Fruit fly (Drosophila melanogaster) whole organism, wandering third instar larva: ENCODE measurements around the gene CG45492.
"Not testable (repeated sequence)": the region's sequence is repeated elsewhere in the genome, so short reads cannot be mapped to it uniquely, and the experiment has no call there.

Experiments used
- Abd-B ChIP-seq: fragments of >200 bp; optimal IDR thresholded peaks from 2 replicates; lab custom pipeline; 2017; ENCODE audit warnings: missing biosample characterization, missing genetic modification characterization
- CG32264 ChIP-seq: fragments of 200-800 bp; sonication (Bioruptor generic); optimal IDR thresholded peaks from 2 replicates; lab custom pipeline; 2016; ENCODE audit warnings: missing biosample characterization, missing genetic modification characterization
- GATAd ChIP-seq: sonication (Bioruptor generic); optimal IDR thresholded peaks from 2 replicates; lab custom pipeline; 2016; ENCODE audit warnings: missing biosample characterization, missing genetic modification characterization
- Hnf4 ChIP-seq: fragments of 200-800 bp; sonication (Bioruptor generic); optimal IDR thresholded peaks from 2 replicates; lab custom pipeline; 2016; ENCODE audit warnings: missing biosample characterization, mild to moderate bottlenecking, missing genetic modification characterization
- Jra ChIP-seq: sonication (Bioruptor generic); optimal IDR thresholded peaks from 2 replicates; lab custom pipeline; 2016; ENCODE audit warnings: missing biosample characterization, missing genetic modification characterization
- Mio ChIP-seq: sonication (Bioruptor generic); optimal IDR thresholded peaks from 2 replicates; lab custom pipeline; 2016; ENCODE audit warnings: missing biosample characterization, missing genetic modification characterization
- Myc ChIP-seq: fragments of >200 bp; optimal IDR thresholded peaks from 2 replicates; lab custom pipeline; 2017
- N ChIP-seq: fragments of >200 bp; optimal IDR thresholded peaks from 2 replicates; lab custom pipeline; 2018; ENCODE audit warnings: missing biosample characterization, missing external identifiers, missing genetic modification characterization
- OdsH ChIP-seq: fragments of 200-800 bp; sonication (Bioruptor generic); optimal IDR thresholded peaks from 2 replicates; lab custom pipeline; 2016; ENCODE audit warnings: missing biosample characterization, mild to moderate bottlenecking, missing genetic modification characterization
- Vsx2 ChIP-seq: fragments of 200-300, 225-300 bp; sonication (Bioruptor generic); optimal IDR thresholded peaks from 2 replicates; lab custom pipeline; 2018; ENCODE audit warnings: missing biosample characterization, missing genetic modification characterization; ENCODE audit not compliant: partially characterized antibody
- br ChIP-seq: fragments of 200-800 bp; sonication (Bioruptor generic); optimal IDR thresholded peaks from 2 replicates; lab custom pipeline; 2016; ENCODE audit warnings: missing biosample characterization, missing genetic modification characterization
- dmrt93B ChIP-seq: fragments of 200-800 bp; sonication (Bioruptor generic); optimal IDR thresholded peaks from 2 replicates; lab custom pipeline; 2018; ENCODE audit warnings: missing biosample characterization, mild to moderate bottlenecking, missing genetic modification characterization
- foxo ChIP-seq, 2 experiments: fragments of 200-800 bp; sonication (Bioruptor generic); optimal IDR thresholded peaks; 2 replicates in 1 of 2; 3 replicates in 1 of 2; lab custom pipeline; 2016 to 2017; ENCODE audit warnings: missing biosample characterization in 2 of 2, missing genetic modification characterization in 2 of 2
- fru ChIP-seq: fragments of 200-800 bp; sonication (Bioruptor generic); optimal IDR thresholded peaks from 3 replicates; lab custom pipeline; 2016; ENCODE audit warnings: missing biosample characterization, mild to moderate bottlenecking, missing genetic modification characterization
- h ChIP-seq: fragments of 200-800 bp; sonication (Bioruptor generic); optimal IDR thresholded peaks from 3 replicates; lab custom pipeline; 2016; ENCODE audit warnings: missing biosample characterization, mild to moderate bottlenecking, missing genetic modification characterization
- jim ChIP-seq: fragments of 175-275, 200-325 bp; sonication (Bioruptor generic); optimal IDR thresholded peaks from 2 replicates; lab custom pipeline; 2016; ENCODE audit warnings: missing biosample characterization, mild to moderate bottlenecking, missing genetic modification characterization
- pan ChIP-seq: fragments of >200 bp; optimal IDR thresholded peaks from 2 replicates; lab custom pipeline; 2017
- rgr ChIP-seq: fragments of 200-800 bp; sonication (Bioruptor generic); optimal IDR thresholded peaks from 3 replicates; lab custom pipeline; 2016; ENCODE audit warnings: missing biosample characterization, mild to moderate bottlenecking, missing genetic modification characterization
- sv ChIP-seq: fragments of 200-800 bp; sonication (Bioruptor generic); optimal IDR thresholded peaks from 3 replicates; lab custom pipeline; 2016; ENCODE audit warnings: missing biosample characterization, missing genetic modification characterization
- tai ChIP-seq: sonication (Bioruptor generic); optimal IDR thresholded peaks from 2 replicates; lab custom pipeline; 2016; ENCODE audit warnings: missing biosample characterization, missing genetic modification characterization
- usp ChIP-seq: fragments of >200 bp; optimal IDR thresholded peaks from 2 replicates; lab custom pipeline; 2017; ENCODE audit warnings: missing biosample characterization, missing genetic modification characterization
- woc ChIP-seq: sonication (Bioruptor generic); optimal IDR thresholded peaks from 2 replicates; lab custom pipeline; 2016; ENCODE audit warnings: missing biosample characterization, mild to moderate bottlenecking, missing genetic modification characterization

Gene CG45492

dm6 chrX:19953508-19953907 is 9.6 kb upstream of the CG45492 start, which contains the start of gene CG45494:
TSS of gene CG45494 (minus strand) at chrX:19953608.
- not testable (repeated sequence) for TF ChIP-seq pan (lab: Kevin White, UChicago); foxo (GFP tag; optimal IDR thresholded peaks at IDR 0.05; lab: Kevin White, UChicago); OdsH (GFP tag; lab: Kevin White, UChicago)

DNA sequence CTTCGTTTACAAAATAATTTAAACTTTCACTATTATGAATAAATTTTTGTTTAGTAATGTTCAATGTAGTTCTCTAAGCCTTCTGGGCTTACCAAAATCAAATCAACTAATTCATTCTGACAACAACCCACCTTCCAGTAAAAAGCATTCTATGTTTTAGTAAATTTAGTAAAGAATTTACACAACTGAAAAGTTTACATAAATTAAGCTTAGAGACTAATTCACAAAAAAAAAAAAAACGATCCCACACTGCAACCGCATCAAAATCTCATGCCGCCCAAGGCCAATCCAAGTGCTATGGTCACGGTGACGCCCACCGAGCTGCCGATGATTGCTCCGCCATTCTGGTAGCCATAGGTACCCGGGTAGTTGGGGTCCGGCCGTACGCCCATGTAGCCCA is 4.8 kb upstream of the CG45492 start, which contains the start of gene CG45493:
Gene CG45493 (minus strand): TSS at position 101 of the 400 bp plus-strand sequence.
- TF ChIP-seq fru (GFP tag; lab: Kevin White, UChicago); dmrt93B (GFP tag; lab: Kevin White, UChicago); h: not testable (repeated sequence)

DNA sequence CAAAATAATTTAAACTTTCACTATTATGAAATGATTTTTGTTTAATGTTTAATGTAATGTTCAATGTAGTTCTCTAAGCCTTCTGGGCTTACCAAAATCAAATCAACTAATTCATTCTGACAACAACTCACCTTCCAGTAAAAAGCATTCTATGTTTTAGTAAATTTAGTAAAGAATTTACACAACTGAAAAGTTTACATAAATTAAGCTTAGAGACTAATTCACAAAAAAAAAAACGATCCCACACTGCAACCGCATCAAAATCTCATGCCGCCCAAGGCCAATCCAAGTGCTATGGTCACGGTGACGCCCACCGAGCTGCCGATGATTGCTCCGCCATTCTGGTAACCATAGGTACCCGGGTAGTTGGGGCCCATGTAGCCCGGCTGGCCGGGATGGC is 5.1 kb downstream of the CG45492 start, which contains the start of gene CG45491:
Gene CG45491 (minus strand): TSS at position 101 of the 400 bp plus-strand sequence.
- not testable (repeated sequence) for TF ChIP-seq br (GFP tag; lab: Kevin White, UChicago); sv; Vsx2 (GFP tag; lab: Kevin White, UChicago)

- TF ChIP-seq woc; h; Myc (lab: Kevin White, UChicago): not testable (repeated sequence)
Measured at dm6 chrX:19934194-19934593, 9.8 kb downstream of the CG45492 start, which contains the start of gene CG45490. TSS of gene CG45490 (minus strand) at chrX:19934294.

DNA sequence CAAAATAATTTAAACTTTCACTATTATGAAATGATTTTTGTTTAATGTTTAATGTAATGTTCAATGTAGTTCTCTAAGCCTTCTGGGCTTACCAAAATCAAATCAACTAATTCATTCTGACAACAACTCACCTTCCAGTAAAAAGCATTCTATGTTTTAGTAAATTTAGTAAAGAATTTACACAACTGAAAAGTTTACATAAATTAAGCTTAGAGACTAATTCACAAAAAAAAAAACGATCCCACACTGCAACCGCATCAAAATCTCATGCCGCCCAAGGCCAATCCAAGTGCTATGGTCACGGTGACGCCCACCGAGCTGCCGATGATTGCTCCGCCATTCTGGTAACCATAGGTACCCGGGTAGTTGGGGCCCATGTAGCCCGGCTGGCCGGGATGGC is 14.9 kb downstream of the CG45492 start, which contains the start of gene CG45489:
Gene CG45489 (minus strand): TSS at position 101 of the 400 bp plus-strand sequence.
- not testable (repeated sequence) for TF ChIP-seq jim, rgr, Mio (GFP tag; lab: Kevin White, UChicago)

- not testable (repeated sequence) for TF ChIP-seq Vsx2, usp, rgr (GFP tag; lab: Kevin White, UChicago)
- TF ChIP-seq, all 38 proteins: peak for 0; not testable (repeated sequence) for 38
Measured at dm6 chrX:19920335-19920734, 23.6 kb downstream of the CG45492 start, which contains the start of gene CG45488. TSS of gene CG45488 (minus strand) at chrX:19920435.

dm6 chrX:19915181-19915580 is 28.8 kb downstream of the CG45492 start, which contains the start of gene CG45487:
TSS of gene CG45487 (minus strand) at chrX:19915281.
- TF ChIP-seq jim (GFP tag; lab: Kevin White, UChicago); tai; sv: not testable (repeated sequence)

dm6 chrX:19910017-19910416 is 33.9 kb downstream of the CG45492 start, which contains the start of gene CG45486:
TSS of gene CG45486 (minus strand) at chrX:19910117.
- not testable (repeated sequence) for TF ChIP-seq Mio, OdsH, dmrt93B (GFP tag; lab: Kevin White, UChicago)

- TF ChIP-seq usp (GFP tag; lab: Kevin White, UChicago) (no peak), jim (GFP tag; lab: Kevin White, UChicago) (no peak), Abd-B (GFP tag; lab: Kevin White, UChicago) (no peak), N (GFP tag; lab: Kevin White, UChicago) (no peak), Jra (GFP tag; lab: Kevin White, UChicago) (no peak), OdsH (GFP tag; lab: Kevin White, UChicago) (no peak), CG32264 (no peak), Hnf4 (GFP tag; lab: Kevin White, UChicago) (no peak), GATAd (GFP tag; lab: Kevin White, UChicago) (no peak)
Measured at dm6 chrX:19899978-19900377, 44.0 kb downstream of the CG45492 start.
